Fruit fly (Drosophila melanogaster) Kc167 (cell line): Measurements from ENCODE around the gene CG13999.

Source experiments
- Myc ChIP-seq: fragments of >200 bp; optimal IDR thresholded peaks from 2 replicates; lab custom pipeline; 2017; ENCODE audit warnings: missing external identifiers
- Sin3A ChIP-seq: fragments of >200 bp; optimal IDR thresholded peaks from 2 replicates; lab custom pipeline; 2018; ENCODE audit warnings: missing external identifiers
- h ChIP-seq: fragments of >200 bp; optimal IDR thresholded peaks from 3 replicates; lab custom pipeline; 2018; ENCODE audit warnings: missing external identifiers
- insv ChIP-seq: fragments of >200 bp; optimal IDR thresholded peaks from 3 replicates; lab custom pipeline; 2018; ENCODE audit warnings: missing external identifiers
- psq ChIP-seq: fragments of >200 bp; optimal IDR thresholded peaks from 2 replicates; lab custom pipeline; 2017; ENCODE audit warnings: missing external identifiers
- ttk ChIP-seq: sonication (Bioruptor generic); optimal IDR thresholded peaks from 2 replicates; lab custom pipeline; 2017; ENCODE audit warnings: missing external identifiers

CG13999 gene

DNA sequence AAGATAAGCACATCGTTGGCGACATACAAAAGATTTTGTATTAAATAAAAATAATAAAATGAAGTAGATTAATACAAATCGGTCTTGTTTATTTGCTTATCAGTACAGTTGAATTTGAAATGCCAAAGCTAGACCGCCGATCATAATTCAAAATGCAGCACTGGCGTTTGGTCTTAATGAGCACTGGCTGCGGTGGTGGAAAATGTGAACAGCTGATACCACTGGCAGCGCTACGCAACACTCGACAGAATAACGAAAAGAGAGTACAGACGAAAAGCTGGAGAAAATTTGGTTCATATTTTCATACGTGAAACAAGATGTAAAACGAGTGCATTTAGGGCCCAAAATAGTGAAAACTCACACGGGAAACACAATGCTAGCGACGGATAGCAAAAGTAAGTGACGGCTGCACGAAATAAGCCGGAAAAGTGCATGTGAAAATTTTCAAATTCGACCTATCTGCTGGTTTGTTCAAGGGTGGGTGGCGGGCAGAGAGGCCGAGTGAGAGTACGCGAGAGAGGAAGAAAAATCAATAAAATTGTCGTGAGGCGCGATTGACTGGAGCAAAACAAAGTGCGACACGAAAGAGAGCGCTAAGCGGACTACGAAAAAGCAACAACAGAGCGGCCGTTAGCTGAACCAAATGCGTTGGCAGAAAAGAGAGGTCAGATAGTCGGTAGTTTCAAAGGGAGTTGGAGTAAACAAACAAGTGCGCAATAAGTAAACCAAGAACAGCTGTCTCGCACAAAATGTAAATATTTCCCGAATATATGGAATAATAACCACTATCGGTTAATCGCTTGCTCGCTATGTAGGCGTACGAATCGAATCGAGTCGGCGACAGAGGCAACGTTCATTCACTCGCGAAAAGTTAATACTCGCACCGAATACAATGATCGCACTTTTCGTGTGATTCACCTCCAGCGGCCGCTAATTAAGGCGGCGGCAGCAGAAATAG lies 49.1 kb downstream of the CG13999 start, which contains the start of gene bchs:
bchs (plus strand) TSS at position 277 of the 958 bp plus-strand sequence.
- TF ChIP-seq Sin3A (lab: Kevin White, UChicago), result no peak
- TF ChIP-seq Myc, result no peak
- no peak for TF ChIP-seq psq (lab: Kevin White, UChicago)
- TF ChIP-seq ttk, result no peak
- TF ChIP-seq h, result no peak
- TF ChIP-seq insv, result no peak
